Worm (Caenorhabditis elegans): ENCODE results near the gene F57E7.4.

DNA sequence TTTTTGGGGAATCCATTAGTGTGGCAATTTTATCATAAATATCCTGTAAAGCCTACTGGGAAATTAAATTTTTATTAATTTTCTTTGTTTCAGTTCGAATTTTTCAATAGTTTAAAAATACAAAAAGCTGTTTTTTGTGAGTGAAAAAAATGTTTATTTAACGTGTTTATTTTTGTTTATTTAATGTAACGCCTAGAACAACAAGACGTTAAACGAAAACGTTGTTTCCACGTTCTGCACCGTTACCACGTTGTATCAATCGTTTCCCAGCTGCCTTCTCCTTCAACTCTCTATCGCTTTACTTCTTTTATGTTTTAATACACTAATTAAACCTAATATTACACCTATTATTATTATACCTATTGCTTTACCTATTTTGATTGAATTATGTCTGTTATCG is 33.1 kb downstream of the F57E7.4 start, which contains the start of gene T08G3.13:
- TF ChIP-seq unc-86 (tag; optimal IDR thresholded peaks at IDR 0.05) (no peak), rnt-1 (tag; optimal IDR thresholded peaks at IDR 0.05) (no peak), nhr-76 (tag; optimal IDR thresholded peaks at IDR 0.05) (no peak), aha-1 (tag; optimal IDR thresholded peaks at IDR 0.05) (no peak), pqm-1 (tag; optimal IDR thresholded peaks at IDR 0.05) (no peak), egl-13 (tag; optimal IDR thresholded peaks at IDR 0.05) (no peak), mef-2 (tag; optimal IDR thresholded peaks at IDR 0.05) (no peak), skn-1 (tag; optimal IDR thresholded peaks at IDR 0.05) (no peak), lir-3 (tag; optimal IDR thresholded peaks at IDR 0.05; ENCODE audit: poor library complexity) (no peak)

All from whole organism, L1 larva.